Fruit fly (Drosophila melanogaster) whole organism, embryonic: ENCODE data around the gene CG14212.
A peak's percentile ranks its signal among the peaks of the same experiment; 100 is the strongest.

ENCODE experiments used
- CG12391 ChIP-seq: fragments of 200-800 bp; sonication (Bioruptor generic); optimal IDR thresholded peaks from 3 replicates; lab custom pipeline; 2018; ENCODE audit warnings: missing biosample characterization, mild to moderate bottlenecking, missing genetic modification characterization, moderate library complexity
- CG14860 ChIP-seq: fragments of 200-800 bp; sonication (Bioruptor generic); IDR thresholded peaks from 3 replicates; pipeline ENCODE4 v1.3.6; 2022; ENCODE audit warnings: missing biosample characterization, missing genetic modification characterization; ENCODE audit not compliant: partially characterized antibody
- CG17186 ChIP-seq: fragments of 200-800 bp; sonication (Bioruptor generic); optimal IDR thresholded peaks from 3 replicates; lab custom pipeline; 2017; ENCODE audit warnings: missing biosample characterization, missing genetic modification reagents, missing genetic modification characterization
- CG17361 ChIP-seq: fragments of 200-800 bp; sonication (Bioruptor generic); IDR thresholded peaks from 3 replicates; pipeline ENCODE4 v1.3.6; 2022; ENCODE audit warnings: missing biosample characterization, missing genetic modification characterization
- CG18599 ChIP-seq: fragments of 200-800 bp; sonication (Bioruptor generic); optimal IDR thresholded peaks from 3 replicates; lab custom pipeline; 2017; ENCODE audit warnings: missing biosample characterization, missing genetic modification characterization, mild to moderate bottlenecking, moderate library complexity, missing genetic modification reagents
- CG2129 ChIP-seq: fragments of 200-800 bp; sonication (Bioruptor generic); IDR thresholded peaks from 2 replicates; pipeline ENCODE4 v1.3.6; 2022; ENCODE audit warnings: missing biosample characterization, missing genetic modification characterization; ENCODE audit not compliant: partially characterized antibody
- CG33213 ChIP-seq: fragments of 200-800 bp; sonication (Bioruptor generic); optimal IDR thresholded peaks from 3 replicates; lab custom pipeline; 2016; ENCODE audit warnings: missing biosample characterization, missing genetic modification characterization
- CG34376 ChIP-seq: fragments of 200-800 bp; sonication (Bioruptor generic); optimal IDR thresholded peaks from 2 replicates; lab custom pipeline; 2018; ENCODE audit warnings: missing biosample characterization, mild to moderate bottlenecking, missing genetic modification characterization
- CG3995 ChIP-seq: fragments of 200-800 bp; sonication (Bioruptor generic); optimal IDR thresholded peaks from 3 replicates; lab custom pipeline; 2016; ENCODE audit warnings: missing biosample characterization, missing genetic modification characterization
- CG6272 ChIP-seq: fragments of 200-800 bp; sonication (Bioruptor generic); IDR thresholded peaks from 2 replicates; pipeline ENCODE4 v1.3.6; 2022; ENCODE audit warnings: missing biosample characterization, missing genetic modification characterization
- CG7357 ChIP-seq: fragments of 200-800 bp; sonication (Bioruptor generic); IDR thresholded peaks from 3 replicates; pipeline ENCODE4 v1.3.6; 2022; ENCODE audit warnings: missing biosample characterization, missing genetic modification characterization
- CG7839 ChIP-seq: fragments of 200-800 bp; sonication (Bioruptor generic); optimal IDR thresholded peaks from 3 replicates; lab custom pipeline; 2018; ENCODE audit warnings: missing biosample characterization, mild to moderate bottlenecking, missing genetic modification characterization, moderate library complexity
- CG8359 ChIP-seq: fragments of 200-800 bp; sonication (Bioruptor generic); optimal IDR thresholded peaks from 2 replicates; lab custom pipeline; 2017; ENCODE audit warnings: missing biosample characterization, mild to moderate bottlenecking, missing genetic modification characterization, borderline replicate concordance
- CG8478 ChIP-seq: fragments of >200 bp; optimal IDR thresholded peaks from 2 replicates; lab custom pipeline; 2018
- CG9437 ChIP-seq: fragments of 200-800 bp; sonication (Bioruptor generic); optimal IDR thresholded peaks from 2 replicates; lab custom pipeline; 2018; ENCODE audit warnings: missing biosample characterization, mild to moderate bottlenecking, missing genetic modification characterization
- Dll ChIP-seq: fragments of 200-800 bp; sonication (Bioruptor generic); IDR thresholded peaks from 4 replicates; pipeline ENCODE4 v1.3.6; 2022; ENCODE audit warnings: missing biosample characterization, missing genetic modification characterization; ENCODE audit not compliant: partially characterized antibody
- Doc3 ChIP-seq: fragments of 200-800 bp; sonication (Bioruptor generic); IDR thresholded peaks from 3 replicates; pipeline ENCODE4 v1.3.6; 2022; ENCODE audit warnings: missing biosample characterization, missing genetic modification characterization; ENCODE audit not compliant: partially characterized antibody
- Ets65A ChIP-seq: fragments of 200-800 bp; sonication (Bioruptor generic); peaks from one replicate; lab custom pipeline; 2016; ENCODE audit warnings: missing biosample characterization, missing genetic modification characterization
- HLH4C ChIP-seq: fragments of 200-800 bp; sonication (Bioruptor generic); IDR thresholded peaks from 3 replicates; pipeline ENCODE4 v1.3.6; 2022; ENCODE audit warnings: missing biosample characterization, missing genetic modification characterization; ENCODE audit not compliant: partially characterized antibody
- MBD-R2 ChIP-seq: fragments of 200-800 bp; sonication (Bioruptor generic); IDR thresholded peaks from 2 replicates; pipeline ENCODE4 v1.3.6; 2022; ENCODE audit warnings: missing biosample characterization, missing genetic modification characterization
- MESR4 ChIP-seq: fragments of 200-800 bp; sonication (Bioruptor generic); optimal IDR thresholded peaks from 2 replicates; lab custom pipeline; 2018; ENCODE audit warnings: missing biosample characterization, mild to moderate bottlenecking, missing genetic modification characterization, moderate library complexity
- Med ChIP-seq: fragments of 200-800 bp; sonication (Bioruptor generic); peaks from one replicate; lab custom pipeline; 2016; ENCODE audit warnings: missing biosample characterization, missing genetic modification characterization, mild to moderate bottlenecking, inconsistent platforms, moderate library complexity
- Meics ChIP-seq: fragments of 200-800 bp; sonication (Bioruptor generic); optimal IDR thresholded peaks from 2 replicates; lab custom pipeline; 2017; ENCODE audit warnings: missing biosample characterization, mild to moderate bottlenecking, missing genetic modification characterization
- Opbp ChIP-seq: fragments of 200-800 bp; sonication (Bioruptor generic); IDR thresholded peaks from 3 replicates; pipeline ENCODE4 v1.3.6; 2022; ENCODE audit warnings: missing biosample characterization, missing genetic modification characterization; ENCODE audit not compliant: partially characterized antibody
- Pdp1 ChIP-seq, 2 experiments: fragments of 200-800 bp; sonication (Bioruptor generic); optimal IDR thresholded peaks; 3 replicates each; lab custom pipeline; 2016; ENCODE audit warnings: missing biosample characterization in 2 of 2, missing genetic modification characterization in 2 of 2, mild to moderate bottlenecking in 1 of 2, moderate library complexity in 1 of 2
- Scr ChIP-seq: fragments of 200-800 bp; sonication (Bioruptor generic); IDR thresholded peaks from 2 replicates; pipeline ENCODE4 v1.3.6; 2022; ENCODE audit warnings: missing biosample characterization, missing genetic modification characterization; ENCODE audit not compliant: partially characterized antibody
- Ssrp ChIP-seq: fragments of 200-800 bp; sonication (Bioruptor generic); optimal IDR thresholded peaks from 2 replicates; lab custom pipeline; 2018; ENCODE audit warnings: missing biosample characterization, mild to moderate bottlenecking, missing genetic modification characterization, moderate library complexity
- Taf1 ChIP-seq: fragments of 200-800 bp; sonication (Bioruptor generic); IDR thresholded peaks from 2 replicates; pipeline ENCODE4 v1.3.6; 2022; ENCODE audit warnings: missing biosample characterization, missing genetic modification characterization
- Xbp1 ChIP-seq: fragments of 200-800 bp; sonication (Bioruptor generic); optimal IDR thresholded peaks from 3 replicates; lab custom pipeline; 2016; ENCODE audit warnings: missing biosample characterization, mild to moderate bottlenecking, missing genetic modification characterization
- bbx ChIP-seq: fragments of 200-800 bp; sonication (Bioruptor generic); IDR thresholded peaks from 2 replicates; pipeline ENCODE4 v1.3.6; 2022; ENCODE audit warnings: missing biosample characterization, missing genetic modification characterization; ENCODE audit not compliant: partially characterized antibody
- cg ChIP-seq: fragments of 200-800 bp; sonication (Bioruptor generic); optimal IDR thresholded peaks from 3 replicates; lab custom pipeline; 2019; ENCODE audit warnings: missing biosample characterization, mild to moderate bottlenecking, missing genetic modification characterization, moderate library complexity
- chinmo ChIP-seq: fragments of 200-800 bp; sonication (Bioruptor generic); IDR thresholded peaks from 4 replicates; pipeline ENCODE4 v1.3.6; 2022; ENCODE audit warnings: missing biosample characterization, missing genetic modification characterization; ENCODE audit not compliant: partially characterized antibody
- ci ChIP-seq: fragments of 200-800 bp; sonication (Bioruptor generic); IDR thresholded peaks from 3 replicates; pipeline ENCODE4 v1.3.6; 2022; ENCODE audit warnings: missing biosample characterization, missing genetic modification characterization
- emc ChIP-seq: fragments of 200-800 bp; sonication (Bioruptor generic); optimal IDR thresholded peaks from 2 replicates; lab custom pipeline; 2016; ENCODE audit warnings: missing biosample characterization, missing genetic modification characterization
- gsb-n ChIP-seq: fragments of 200-800 bp; sonication (Bioruptor generic); optimal IDR thresholded peaks from 3 replicates; lab custom pipeline; 2018; ENCODE audit warnings: missing biosample characterization, mild to moderate bottlenecking, missing genetic modification characterization
- inv ChIP-seq: fragments of 200-800 bp; sonication (Bioruptor generic); IDR thresholded peaks from 2 replicates; pipeline ENCODE4 v1.3.6; 2022; ENCODE audit warnings: missing biosample characterization, missing genetic modification characterization; ENCODE audit not compliant: partially characterized antibody
- kah ChIP-seq: fragments of 200-800 bp; sonication (Bioruptor generic); optimal IDR thresholded peaks from 2 replicates; lab custom pipeline; 2018; ENCODE audit warnings: missing biosample characterization, mild to moderate bottlenecking, missing genetic modification characterization
- maf-S ChIP-seq: fragments of 200-800 bp; sonication (Bioruptor generic); optimal IDR thresholded peaks from 2 replicates; lab custom pipeline; 2016; ENCODE audit warnings: missing biosample characterization, missing genetic modification characterization
- phol ChIP-seq: fragments of 200-800 bp; sonication (Bioruptor generic); optimal IDR thresholded peaks from 3 replicates; lab custom pipeline; 2018; ENCODE audit warnings: missing biosample characterization, mild to moderate bottlenecking, missing genetic modification characterization, moderate library complexity
- pros ChIP-seq: fragments of 200-800 bp; sonication (Bioruptor generic); optimal IDR thresholded peaks from 3 replicates; lab custom pipeline; 2019; ENCODE audit warnings: missing biosample characterization, mild to moderate bottlenecking, missing genetic modification characterization, moderate library complexity
- ro ChIP-seq: fragments of 200-800 bp; sonication (Bioruptor generic); IDR thresholded peaks from 2 replicates; pipeline ENCODE4 v1.3.6; 2022; ENCODE audit warnings: missing biosample characterization, missing genetic modification characterization
- row ChIP-seq: fragments of 200-800 bp; sonication (Bioruptor generic); IDR thresholded peaks from 3 replicates; pipeline ENCODE4 v1.3.6; 2022; ENCODE audit warnings: missing biosample characterization, missing genetic modification characterization
- ssp ChIP-seq: fragments of 200-800 bp; sonication (Bioruptor generic); IDR thresholded peaks from 2 replicates; pipeline ENCODE4 v1.3.6; 2022; ENCODE audit warnings: missing biosample characterization, missing genetic modification characterization
- usp ChIP-seq: fragments of >200 bp; optimal IDR thresholded peaks from 2 replicates; lab custom pipeline; 2017; ENCODE audit warnings: missing biosample characterization, missing genetic modification characterization
- zen2 ChIP-seq: fragments of 200-800 bp; sonication (Bioruptor generic); IDR thresholded peaks from 3 replicates; pipeline ENCODE4 v1.3.6; 2022; ENCODE audit warnings: missing biosample characterization, missing genetic modification characterization; ENCODE audit not compliant: partially characterized antibody

CG14212 gene

DNA sequence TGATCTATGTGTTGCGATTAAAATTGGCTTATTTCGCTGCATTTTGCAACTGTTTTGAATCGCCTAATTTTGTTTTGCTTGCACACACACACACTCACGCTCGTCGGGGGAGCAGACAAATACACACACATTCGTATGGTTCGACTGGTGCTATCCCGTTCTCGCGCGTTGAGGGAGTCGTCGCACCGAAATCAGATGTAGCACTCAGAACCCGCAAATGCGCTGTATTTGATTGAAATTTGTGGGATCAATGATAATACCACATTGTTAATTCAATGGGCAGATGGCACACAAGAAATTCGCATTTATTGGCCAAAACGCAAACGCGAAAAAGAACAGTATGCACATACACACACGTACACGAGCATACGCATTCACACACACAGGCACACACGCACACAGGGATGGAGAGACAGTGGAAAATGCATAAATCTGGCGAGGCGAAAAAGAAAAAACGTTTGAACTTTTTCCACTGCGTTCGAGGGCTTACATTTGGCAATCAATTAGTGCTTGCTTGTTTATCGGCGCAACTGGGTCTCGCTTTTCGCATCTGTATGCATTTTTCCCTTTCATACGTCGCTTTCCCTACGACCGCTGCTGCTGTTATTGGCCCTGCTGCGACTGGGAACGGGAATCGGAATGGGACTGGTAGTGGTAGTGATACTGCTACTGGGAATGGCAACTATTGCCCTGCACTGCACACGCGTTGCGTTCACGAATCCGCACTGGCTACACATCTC is 46.4 kb upstream of the CG14212 start (continued):
- TF ChIP-seq usp (GFP tag; lab: Kevin White, UChicago) (no peak), cg (GFP tag; lab: Kevin White, UChicago) (peak; percentile 95), CG3995 (GFP tag; lab: Kevin White, UChicago) (peak; percentile 92), Ssrp (no peak), CG7839 (tag; lab: Kevin White, UChicago) (no peak), CG8478 (lab: Kevin White, UChicago) (peak; percentile 99), ci (GFP tag; lab: Robert Waterston, UW) (0 out of 3 replicates have a peak, but pooled peaks have one; percentile 23), CG7357 (peak; percentile 70), Med (peak; percentile 47), CG34376 (GFP tag; lab: Kevin White, UChicago) (no peak), MESR4 (GFP tag; lab: Kevin White, UChicago) (peak; percentile 71)

DNA sequence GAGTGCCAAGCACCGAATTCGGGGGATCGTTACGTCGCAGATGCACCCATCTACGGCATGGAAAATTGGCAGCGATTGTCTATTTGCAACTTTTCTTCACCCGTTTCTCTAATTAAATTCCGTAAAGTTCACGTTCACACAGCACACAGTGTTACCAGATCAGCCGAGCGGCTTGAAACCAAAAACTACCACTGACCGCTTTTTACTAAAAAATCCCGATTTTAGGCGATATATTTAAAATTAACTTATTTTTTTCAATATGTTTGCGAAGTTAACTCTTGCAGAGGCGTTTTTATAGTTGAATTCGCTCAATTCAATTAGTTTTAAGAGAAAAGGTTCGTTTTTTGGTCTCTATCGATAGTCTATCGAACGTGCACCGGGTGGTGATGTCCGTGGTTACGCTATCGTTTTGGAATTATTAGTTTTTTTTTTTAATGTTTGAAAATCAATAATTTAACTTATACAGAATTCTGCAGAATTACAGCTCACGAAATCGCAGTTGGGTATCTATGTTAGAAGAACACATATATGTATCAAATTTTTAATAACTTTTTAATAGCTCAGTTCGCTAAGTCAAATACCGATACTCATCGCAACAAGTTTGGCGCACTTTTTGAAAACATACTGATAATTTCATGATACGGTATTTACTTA is 45.7 kb upstream of the CG14212 start, which contains the start of gene Tao:
TSS of gene Tao (minus strand) at position 153 of the 654 bp plus-strand sequence.
- TF ChIP-seq row (GFP tag; lab: Robert Waterston, UW) = peak; percentile 41; the same call in 2 of the 3 replicates
- TF ChIP-seq CG14860 = peak; percentile 88; the same call in 2 of the 3 replicates
- TF ChIP-seq Ets65A (GFP tag; lab: Kevin White, UChicago) = peak; percentile 75
- no peak for TF ChIP-seq CG18599
- TF ChIP-seq chinmo (GFP tag; lab: Robert Waterston, UW) = 0 out of 4 replicates have a peak, but pooled peaks have one; percentile 24
- peak; percentile 53; the same call in 1 of the 3 replicates for TF ChIP-seq Opbp
- peak; percentile 17 for TF ChIP-seq CG33213 (GFP tag; lab: Kevin White, UChicago)
- TF ChIP-seq CG12391 = peak; percentile 41
- TF ChIP-seq kah (GFP tag; lab: Kevin White, UChicago) = no peak
- peak in 1 of 2 experiments; percentile 10 for TF ChIP-seq Pdp1 (GFP tag; optimal IDR thresholded peaks at IDR 0.05; lab: Kevin White, UChicago)
- TF ChIP-seq Xbp1 (GFP tag; lab: Kevin White, UChicago) = no peak
- TF ChIP-seq bbx (GFP tag; lab: Robert Waterston, UW) = peak; percentile 69
- TF ChIP-seq ssp (GFP tag; lab: Robert Waterston, UW) = no peak
- TF ChIP-seq emc = no peak
- TF ChIP-seq CG17186 (GFP tag; lab: Kevin White, UChicago) = no peak
- no peak for TF ChIP-seq maf-S (GFP tag; lab: Kevin White, UChicago)
- TF ChIP-seq Scr = peak; percentile 91
- peak; percentile 21 for TF ChIP-seq CG9437 (GFP tag; lab: Kevin White, UChicago)
- no peak for TF ChIP-seq ro (GFP tag; lab: Robert Waterston, UW)
- no peak for TF ChIP-seq pros
- TF ChIP-seq Meics (GFP tag; lab: Kevin White, UChicago) = peak; percentile 2
- peak; percentile 68 for TF ChIP-seq CG2129 (GFP tag; lab: Robert Waterston, UW)
- peak; percentile 91 for TF ChIP-seq Dll (GFP tag; lab: Robert Waterston, UW)
- peak; percentile 76 for TF ChIP-seq Doc3 (GFP tag; lab: Robert Waterston, UW)
- peak; percentile 17; the same call in 1 of the 2 replicates for TF ChIP-seq MBD-R2
- TF ChIP-seq CG6272 = no peak
- TF ChIP-seq inv (GFP tag; lab: Robert Waterston, UW) = peak; percentile 87
- no peak for TF ChIP-seq CG8359 (GFP tag; lab: Kevin White, UChicago)
- TF ChIP-seq Taf1 = no peak
- TF ChIP-seq zen2 = peak; percentile 74; the same call in 2 of the 3 replicates
- TF ChIP-seq HLH4C (GFP tag; lab: Robert Waterston, UW) = peak; percentile 83
- TF ChIP-seq CG17361 = peak; percentile 40; the same call in 1 of the 3 replicates
- peak; percentile 44 for TF ChIP-seq phol (tag; lab: Kevin White, UChicago)
- peak; percentile 84 for TF ChIP-seq gsb-n (tag; lab: Kevin White, UChicago)
